Fruit fly (Drosophila melanogaster): ENCODE results near the gene CG16727.

DNA sequence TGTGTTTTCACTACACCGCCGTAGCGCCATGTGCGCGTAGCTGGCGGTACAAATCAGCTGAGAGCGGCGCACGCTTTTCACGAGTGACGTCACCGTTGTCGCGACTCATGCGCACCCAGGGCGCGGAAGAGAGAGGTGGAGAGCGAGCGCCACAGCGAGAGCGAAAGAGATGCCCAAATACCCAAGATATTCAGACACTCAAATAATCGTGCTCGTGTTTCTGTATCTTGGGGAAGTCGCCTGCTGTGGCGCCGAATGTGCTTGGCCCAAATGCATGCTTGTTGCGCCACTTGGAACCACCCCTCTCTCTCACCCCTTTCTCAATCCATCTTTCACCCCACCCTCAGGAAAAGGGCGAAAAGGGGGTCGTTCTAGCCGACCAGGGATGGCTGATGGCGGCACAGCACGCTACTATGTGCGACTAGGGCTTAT, 19.5 kb downstream of the CG16727 start, which contains the start of gene CG6231:
- TF ChIP-seq Rel (GFP tag; optimal IDR thresholded peaks at IDR 0.05) (no peak), Rel (tag; optimal IDR thresholded peaks at IDR 0.05) (no peak), usp (GFP tag; optimal IDR thresholded peaks at IDR 0.05) (no peak), Abd-B (GFP tag; optimal IDR thresholded peaks at IDR 0.05) (no peak), jim (GFP tag; optimal IDR thresholded peaks at IDR 0.05) (no peak), fru (GFP tag; optimal IDR thresholded peaks at IDR 0.05) (no peak), Myc (optimal IDR thresholded peaks at IDR 0.05) (no peak), h (GFP tag; optimal IDR thresholded peaks at IDR 0.05) (peak; percentile 34), psq (GFP tag; optimal IDR thresholded peaks at IDR 0.05) (no peak), br (GFP tag; optimal IDR thresholded peaks at IDR 0.05) (no peak), Dif (GFP tag; optimal IDR thresholded peaks at IDR 0.05; ENCODE audit: partially characterized antibody) (peak; percentile 63), pan (optimal IDR thresholded peaks at IDR 0.05) (no peak), rgr (GFP tag; optimal IDR thresholded peaks at IDR 0.05) (no peak)
